Fruit fly (Drosophila melanogaster) whole organism, embryonic: Measurements from ENCODE around the gene Reepl1.

Experiments used
- Abd-B ChIP-seq: fragments of 200-800 bp; sonication (Bioruptor generic); optimal IDR thresholded peaks from 2 replicates; lab custom pipeline; 2018; ENCODE audit warnings: missing biosample characterization, mild to moderate bottlenecking, missing genetic modification characterization, moderate library complexity
- CG10147 ChIP-seq: fragments of 200-800 bp; sonication (Bioruptor generic); optimal IDR thresholded peaks from 2 replicates; lab custom pipeline; 2019; ENCODE audit warnings: missing biosample characterization, mild to moderate bottlenecking, missing genetic modification characterization, moderate library complexity
- CG10267 ChIP-seq: fragments of 200-800 bp; sonication (Bioruptor generic); optimal IDR thresholded peaks from 2 replicates; lab custom pipeline; 2018; ENCODE audit warnings: missing biosample characterization, mild to moderate bottlenecking, missing genetic modification characterization, moderate library complexity
- CG10462 ChIP-seq: fragments of 200-800 bp; sonication (Bioruptor generic); optimal IDR thresholded peaks from 2 replicates; lab custom pipeline; 2016; ENCODE audit warnings: missing biosample characterization, missing genetic modification characterization
- CG12155 ChIP-seq: fragments of 200-800 bp; sonication (Bioruptor generic); optimal IDR thresholded peaks from 3 replicates; lab custom pipeline; 2016; ENCODE audit warnings: missing biosample characterization, missing genetic modification characterization
- CG12299 ChIP-seq: fragments of 200-800 bp; sonication (Bioruptor generic); optimal IDR thresholded peaks from 2 replicates; lab custom pipeline; 2018; ENCODE audit warnings: missing biosample characterization, mild to moderate bottlenecking, missing genetic modification characterization
- CG12391 ChIP-seq: fragments of 200-800 bp; sonication (Bioruptor generic); optimal IDR thresholded peaks from 3 replicates; lab custom pipeline; 2018; ENCODE audit warnings: missing biosample characterization, mild to moderate bottlenecking, missing genetic modification characterization, moderate library complexity
- CG13424 ChIP-seq: fragments of 200-800 bp; sonication (Bioruptor generic); optimal IDR thresholded peaks from 2 replicates; lab custom pipeline; 2019; ENCODE audit warnings: missing biosample characterization, mild to moderate bottlenecking, missing genetic modification characterization, moderate library complexity
- CG14441 ChIP-seq: fragments of 200-800 bp; sonication (Bioruptor generic); IDR thresholded peaks from 2 replicates; pipeline ENCODE4 v1.3.6; 2022; ENCODE audit warnings: missing biosample characterization, missing genetic modification characterization
- CG15514 ChIP-seq: fragments of 200-800 bp; sonication (Bioruptor generic); optimal IDR thresholded peaks from 3 replicates; lab custom pipeline; 2017; ENCODE audit warnings: missing biosample characterization, missing genetic modification characterization, mild to moderate bottlenecking, moderate library complexity, missing genetic modification reagents
- CG17359 ChIP-seq: fragments of 200-800 bp; sonication (Bioruptor generic); optimal IDR thresholded peaks from 3 replicates; lab custom pipeline; 2018; ENCODE audit warnings: missing biosample characterization, mild to moderate bottlenecking, missing genetic modification characterization, moderate library complexity
- CG3847 ChIP-seq: fragments of 200-800 bp; sonication (Bioruptor generic); IDR thresholded peaks from 2 replicates; pipeline ENCODE4 v1.3.6; 2022; ENCODE audit warnings: missing biosample characterization, missing genetic modification characterization
- CG4424 ChIP-seq: fragments of 200-800 bp; sonication (Bioruptor generic); optimal IDR thresholded peaks from 3 replicates; lab custom pipeline; 2016; ENCODE audit warnings: missing biosample characterization, missing genetic modification characterization
- CG4617 ChIP-seq: fragments of 200-800 bp; sonication (Bioruptor generic); optimal IDR thresholded peaks from 3 replicates; lab custom pipeline; 2016; ENCODE audit warnings: missing biosample characterization, missing genetic modification characterization, borderline replicate concordance
- CG7372 ChIP-seq: fragments of 200-800 bp; sonication (Bioruptor generic); IDR thresholded peaks from 2 replicates; pipeline ENCODE4 v1.3.6; 2022; ENCODE audit warnings: missing biosample characterization, missing genetic modification characterization
- CG9215 ChIP-seq: fragments of 200-800 bp; sonication (Bioruptor generic); IDR thresholded peaks from 2 replicates; pipeline ENCODE4 v1.3.6; 2022; ENCODE audit warnings: missing biosample characterization, missing genetic modification characterization
- CG9437 ChIP-seq: fragments of 200-800 bp; sonication (Bioruptor generic); optimal IDR thresholded peaks from 2 replicates; lab custom pipeline; 2018; ENCODE audit warnings: missing biosample characterization, mild to moderate bottlenecking, missing genetic modification characterization
- CHES-1-like ChIP-seq: fragments of 200-800 bp; sonication (Bioruptor generic); optimal IDR thresholded peaks from 2 replicates; lab custom pipeline; 2016; ENCODE audit warnings: missing biosample characterization, missing genetic modification characterization
- CoRest ChIP-seq: fragments of 200-800 bp; sonication (Bioruptor generic); optimal IDR thresholded peaks from 3 replicates; lab custom pipeline; 2018; ENCODE audit warnings: missing biosample characterization, mild to moderate bottlenecking, missing genetic modification characterization, moderate library complexity
- Dll ChIP-seq: fragments of 200-800 bp; sonication (Bioruptor generic); IDR thresholded peaks from 4 replicates; pipeline ENCODE4 v1.3.6; 2022; ENCODE audit warnings: missing biosample characterization, missing genetic modification characterization; ENCODE audit not compliant: partially characterized antibody
- ERR ChIP-seq: fragments of 200-800 bp; sonication (Bioruptor generic); optimal IDR thresholded peaks from 2 replicates; lab custom pipeline; 2016; ENCODE audit warnings: missing biosample characterization, missing genetic modification characterization
- Ets65A ChIP-seq: fragments of 200-800 bp; sonication (Bioruptor generic); peaks from one replicate; lab custom pipeline; 2016; ENCODE audit warnings: missing biosample characterization, missing genetic modification characterization
- HLHmδ ChIP-seq: fragments of 200-800 bp; sonication (Bioruptor generic); optimal IDR thresholded peaks from 2 replicates; lab custom pipeline; 2018; ENCODE audit warnings: missing biosample characterization, mild to moderate bottlenecking, missing genetic modification characterization, moderate library complexity
- Med ChIP-seq: fragments of 200-800 bp; sonication (Bioruptor generic); peaks from one replicate; lab custom pipeline; 2016; ENCODE audit warnings: missing biosample characterization, missing genetic modification characterization, mild to moderate bottlenecking, inconsistent platforms, moderate library complexity
- Meics ChIP-seq: fragments of 200-800 bp; sonication (Bioruptor generic); optimal IDR thresholded peaks from 2 replicates; lab custom pipeline; 2017; ENCODE audit warnings: missing biosample characterization, mild to moderate bottlenecking, missing genetic modification characterization
- Opbp ChIP-seq: fragments of 200-800 bp; sonication (Bioruptor generic); IDR thresholded peaks from 3 replicates; pipeline ENCODE4 v1.3.6; 2022; ENCODE audit warnings: missing biosample characterization, missing genetic modification characterization; ENCODE audit not compliant: partially characterized antibody
- Pdp1 ChIP-seq, 2 experiments: fragments of 200-800 bp; sonication (Bioruptor generic); optimal IDR thresholded peaks; 3 replicates each; lab custom pipeline; 2016; ENCODE audit warnings: missing biosample characterization in 2 of 2, missing genetic modification characterization in 2 of 2, mild to moderate bottlenecking in 1 of 2, moderate library complexity in 1 of 2
- Ptx1 ChIP-seq: fragments of 200-800 bp; sonication (Bioruptor generic); IDR thresholded peaks from 2 replicates; pipeline ENCODE4 v1.3.6; 2022; ENCODE audit warnings: missing biosample characterization, missing genetic modification characterization
- Side ChIP-seq: fragments of 200-800 bp; sonication (Bioruptor generic); optimal IDR thresholded peaks from 2 replicates; lab custom pipeline; 2016; ENCODE audit warnings: missing biosample characterization, missing genetic modification characterization
- bbx ChIP-seq: fragments of 200-800 bp; sonication (Bioruptor generic); IDR thresholded peaks from 2 replicates; pipeline ENCODE4 v1.3.6; 2022; ENCODE audit warnings: missing biosample characterization, missing genetic modification characterization; ENCODE audit not compliant: partially characterized antibody
- dm ChIP-seq: fragments of 200-800 bp; sonication (Bioruptor generic); optimal IDR thresholded peaks from 3 replicates; lab custom pipeline; 2016; ENCODE audit warnings: missing biosample characterization, missing genetic modification characterization
- dmrt11E ChIP-seq: fragments of 200-800 bp; sonication (Bioruptor generic); optimal IDR thresholded peaks from 3 replicates; lab custom pipeline; 2018; ENCODE audit warnings: missing biosample characterization, mild to moderate bottlenecking, missing genetic modification characterization, moderate library complexity
- lmd ChIP-seq: fragments of 200-800 bp; sonication (Bioruptor generic); IDR thresholded peaks from 2 replicates; pipeline ENCODE4 v1.3.6; 2022; ENCODE audit warnings: missing biosample characterization, missing genetic modification characterization
- lola ChIP-seq, 3 experiments: fragments of >200 bp in 2 of 3; fragments of 200-800 bp in 1 of 3; sonication (Bioruptor generic) in 1 of 3; optimal IDR thresholded peaks; 2 replicates each; lab custom pipeline; 2017 to 2019; ENCODE audit warnings: missing biosample characterization in 3 of 3, missing genetic modification characterization in 3 of 3, mild to moderate bottlenecking in 1 of 3, moderate library complexity in 1 of 3
- mld ChIP-seq: fragments of 200-800 bp; sonication (Bioruptor generic); IDR thresholded peaks from 3 replicates; pipeline ENCODE4 v1.3.6; 2022; ENCODE audit warnings: missing biosample characterization, missing genetic modification characterization; ENCODE audit not compliant: partially characterized antibody
- nmo ChIP-seq: fragments of 200-800 bp; sonication (Bioruptor generic); optimal IDR thresholded peaks from 2 replicates; lab custom pipeline; 2018; ENCODE audit warnings: missing biosample characterization, mild to moderate bottlenecking, missing genetic modification characterization, moderate library complexity
- nom ChIP-seq: fragments of 200-800 bp; sonication (Bioruptor generic); optimal IDR thresholded peaks from 2 replicates; lab custom pipeline; 2017; ENCODE audit warnings: missing biosample characterization, missing genetic modification characterization, mild to moderate bottlenecking, moderate library complexity, missing genetic modification reagents
- pb ChIP-seq: fragments of 200-800 bp; sonication (Bioruptor generic); optimal IDR thresholded peaks from 3 replicates; lab custom pipeline; 2016; ENCODE audit warnings: missing biosample characterization, missing genetic modification characterization
- peb ChIP-seq: fragments of 200-800 bp; sonication (Bioruptor generic); IDR thresholded peaks from 2 replicates; pipeline ENCODE4 v1.3.6; 2022; ENCODE audit warnings: missing biosample characterization, missing genetic modification characterization
- prd ChIP-seq, 3 experiments: fragments of >200 bp in 2 of 3; fragments of 200-800 bp in 1 of 3; sonication (Bioruptor generic) in 1 of 3; optimal IDR thresholded peaks in 2 of 3; IDR thresholded peaks in 1 of 3; 2 replicates in 2 of 3; 3 replicates in 1 of 3; pipeline versions ENCODE4 v1.3.6 to Lab custom; 2017 to 2022; ENCODE audit warnings: missing biosample characterization in 1 of 3, missing genetic modification characterization in 1 of 3
- sd ChIP-seq: fragments of 200-800 bp; sonication (Bioruptor generic); optimal IDR thresholded peaks from 3 replicates; lab custom pipeline; 2018; ENCODE audit warnings: missing biosample characterization, mild to moderate bottlenecking, missing genetic modification characterization, moderate library complexity
- sens ChIP-seq: fragments of 200-800 bp; sonication (Bioruptor generic); peaks from one replicate; lab custom pipeline; 2016; ENCODE audit warnings: missing biosample characterization, missing genetic modification characterization
- tll ChIP-seq, 2 experiments: fragments of 200-800 bp in 1 of 2; fragments of >200 bp in 1 of 2; sonication (Bioruptor generic) in 1 of 2; optimal IDR thresholded peaks; 2 replicates each; lab custom pipeline; 2017 to 2019; ENCODE audit warnings: missing biosample characterization in 2 of 2, missing genetic modification characterization in 2 of 2, mild to moderate bottlenecking in 1 of 2, moderate library complexity in 1 of 2
- trem ChIP-seq: fragments of 200-800 bp; optimal IDR thresholded peaks from 3 replicates; lab custom pipeline; 2019; ENCODE audit warnings: missing biosample characterization, mild to moderate bottlenecking, missing genetic modification characterization, moderate library complexity

Gene Reepl1

DNA sequence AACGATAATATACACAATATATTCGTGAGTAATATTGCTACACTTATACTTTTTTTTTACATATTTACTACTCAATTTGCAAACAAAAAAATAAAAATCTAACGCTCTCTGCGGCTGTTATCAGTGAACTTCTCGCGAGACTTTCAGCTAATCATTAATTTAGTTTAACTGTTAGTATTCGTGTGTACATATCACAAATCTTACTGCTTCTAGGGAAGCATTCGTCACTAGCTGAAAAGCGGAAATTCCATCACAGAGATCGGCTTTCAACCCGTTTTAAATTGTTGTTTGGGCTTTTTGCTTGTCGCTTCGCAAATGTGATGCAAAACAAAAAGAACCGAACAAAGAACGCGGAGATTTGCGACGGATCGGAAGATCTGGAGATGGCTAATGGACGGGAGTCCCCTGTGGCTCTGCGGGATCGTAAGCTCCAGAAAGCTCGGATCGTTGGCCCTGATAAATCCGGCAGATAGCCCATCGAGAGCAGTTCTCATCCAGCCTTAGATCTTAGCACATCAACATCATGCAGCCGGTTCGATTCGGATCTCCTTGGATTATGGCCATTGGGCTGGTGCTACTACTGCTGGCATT, 11.0 kb upstream of the Reepl1 start, which contains the start of gene PGRP-SA:
Gene PGRP-SA, plus strand, starts transcription at position 194 of the 591 bp plus-strand sequence.
- peak; percentile 97 for TF ChIP-seq Meics
- peak; percentile 83 for TF ChIP-seq Ets65A (GFP tag; lab: Kevin White, UChicago)
- no peak for TF ChIP-seq Dll
- TF ChIP-seq sd (tag; lab: Kevin White, UChicago): peak; percentile 11
- TF ChIP-seq Med: peak; percentile 6

DNA sequence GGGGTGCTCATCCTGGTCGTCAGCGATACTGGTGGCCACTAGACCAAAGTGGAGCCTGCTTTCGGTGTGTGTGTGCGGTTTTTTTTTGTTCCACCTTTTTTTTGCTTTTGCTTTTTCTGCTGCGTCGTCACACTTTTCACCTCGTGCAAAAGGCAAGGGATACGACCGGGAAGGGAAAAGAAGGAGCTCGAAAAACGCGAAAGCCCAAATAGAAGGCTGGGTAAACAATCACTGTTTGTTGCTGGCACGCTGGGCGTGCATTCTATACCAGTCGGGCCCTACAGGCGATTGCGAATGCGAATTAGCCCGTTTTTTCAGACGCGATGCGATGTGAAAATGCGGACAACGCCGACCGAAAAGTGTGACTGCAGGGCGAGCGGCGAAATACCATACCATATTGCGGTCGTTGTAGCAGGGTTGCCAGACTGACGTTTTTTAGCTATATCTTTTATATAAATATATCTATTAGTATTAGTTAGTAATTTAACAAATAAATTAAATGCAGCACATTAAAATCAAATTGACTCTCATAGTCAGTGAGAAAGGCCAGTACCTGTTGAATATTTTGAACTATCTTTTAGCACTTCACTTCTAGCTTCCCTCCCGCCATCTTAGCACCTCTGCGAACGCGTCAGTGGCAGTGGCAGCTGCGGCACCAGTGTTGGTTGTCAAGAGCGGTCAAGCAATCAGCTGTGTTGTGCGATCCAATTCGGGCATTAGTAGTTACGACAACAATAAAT, 2.4 kb upstream of the Reepl1 start, which contains the start of the genes Polr2A and CG11699:
Gene Polr2A, minus strand, starts transcription at position 371 of the 740 bp plus-strand sequence.
Gene CG11699, plus strand, starts transcription at position 666 of the 740 bp plus-strand sequence.
- peak; percentile 63 for TF ChIP-seq trem (tag; lab: Kevin White, UChicago)
- peak; percentile 47 for TF ChIP-seq sens
- TF ChIP-seq pb: no peak
- TF ChIP-seq CG10462 (GFP tag; lab: Kevin White, UChicago): peak; percentile 4
- peak in 1 of 3 experiments; percentile 31 for TF ChIP-seq lola (GFP tag; optimal IDR thresholded peaks at IDR 0.05; lab: Kevin White, UChicago)
- TF ChIP-seq CoRest (tag; lab: Kevin White, UChicago): peak; percentile 72
- no peak for TF ChIP-seq Side (GFP tag; lab: Kevin White, UChicago)
- TF ChIP-seq ERR: no peak
- TF ChIP-seq dmrt11E (tag; lab: Kevin White, UChicago): peak; percentile 50
- TF ChIP-seq CG15514 (GFP tag; lab: Kevin White, UChicago): peak; percentile 70
- peak; percentile 45 for TF ChIP-seq CG12155 (GFP tag; lab: Kevin White, UChicago)
- TF ChIP-seq Abd-B (GFP tag; lab: Kevin White, UChicago): peak; percentile 25
- TF ChIP-seq lmd (GFP tag; lab: Robert Waterston, UW): peak; percentile 54; the same call in 1 of the 2 replicates
- peak; percentile 60 for TF ChIP-seq CG13424 (tag; lab: Kevin White, UChicago)
- peak; percentile 36; the same call in 1 of the 2 replicates for TF ChIP-seq Ptx1
- TF ChIP-seq CHES-1-like (GFP tag; lab: Kevin White, UChicago): no peak
- TF ChIP-seq tll (GFP tag; optimal IDR thresholded peaks at IDR 0.05; lab: Kevin White, UChicago): peak in 1 of 2 experiments; percentile 47
- peak; percentile 29 for TF ChIP-seq CG12299 (tag; lab: Kevin White, UChicago)
- TF ChIP-seq peb (GFP tag; lab: Robert Waterston, UW): no peak
- peak; percentile 18 for TF ChIP-seq dm
- no peak for TF ChIP-seq CG9437 (GFP tag; lab: Kevin White, UChicago)
- peak; percentile 21 for TF ChIP-seq CG4424 (GFP tag; lab: Kevin White, UChicago)
- peak; percentile 23; the same call in 1 of the 2 replicates for TF ChIP-seq CG14441 (GFP tag; lab: Robert Waterston, UW)
- TF ChIP-seq Ets65A (GFP tag; lab: Kevin White, UChicago): peak; percentile 81
- peak; percentile 67 for TF ChIP-seq CG3847 (GFP tag; lab: Robert Waterston, UW)
- 0 out of 2 replicates have a peak, but pooled peaks have one; percentile 19 for TF ChIP-seq CG7372 (GFP tag; lab: Robert Waterston, UW)
- no peak; the same call in 1 of the 2 replicates for TF ChIP-seq bbx (GFP tag; lab: Robert Waterston, UW)
- TF ChIP-seq HLHmδ (GFP tag; lab: Kevin White, UChicago): no peak
- peak; percentile 76 for TF ChIP-seq nom
- TF ChIP-seq nmo (GFP tag; lab: Kevin White, UChicago): peak; percentile 75
- TF ChIP-seq CG9215 (GFP tag; lab: Robert Waterston, UW): peak; percentile 33
- TF ChIP-seq Opbp (GFP tag; lab: Robert Waterston, UW): 0 out of 3 replicates have a peak, but pooled peaks have one; percentile 29
- peak in 1 of 2 experiments; percentile 44 for TF ChIP-seq Pdp1 (GFP tag; optimal IDR thresholded peaks at IDR 0.05; lab: Kevin White, UChicago)
- peak; percentile 93 for TF ChIP-seq CG10267 (tag; lab: Kevin White, UChicago)
- peak; percentile 42 for TF ChIP-seq CG4617
- TF ChIP-seq CG17359 (tag; lab: Kevin White, UChicago): peak; percentile 8
- TF ChIP-seq mld (GFP tag; lab: Robert Waterston, UW): no peak
- peak; percentile 66 for TF ChIP-seq CG12391
- peak; percentile 54 for TF ChIP-seq CG10147 (GFP tag; lab: Kevin White, UChicago)
- no peak for TF ChIP-seq prd (optimal IDR thresholded peaks at IDR 0.05; lab: Kevin White, UChicago)
- peak; percentile 25; the same call in 1 of the 3 replicates for TF ChIP-seq prd (GFP tag; IDR thresholded peaks at IDR 0.05; lab: Robert Waterston, UW)
